Fruit fly (Drosophila melanogaster) whole organism, adult: ENCODE measurements around the gene Nrx-1.

ENCODE experiments used
- CG12768 ChIP-seq: fragments of 200-800 bp; sonication (Bioruptor generic); optimal IDR thresholded peaks from 2 replicates; lab custom pipeline; 2017; ENCODE audit warnings: missing biosample characterization, missing genetic modification characterization, mild to moderate bottlenecking, moderate library complexity, missing genetic modification reagents
- CG14711 ChIP-seq: fragments of 200-800 bp; sonication (Bioruptor generic); optimal IDR thresholded peaks from 2 replicates; lab custom pipeline; 2018; ENCODE audit warnings: missing biosample characterization, mild to moderate bottlenecking, missing genetic modification characterization, moderate library complexity
- CG1620 ChIP-seq: fragments of 200-800 bp; sonication (Bioruptor generic); optimal IDR thresholded peaks from 2 replicates; lab custom pipeline; 2016; ENCODE audit warnings: missing biosample characterization, missing genetic modification characterization
- CG7045 ChIP-seq: fragments of 200-800 bp; sonication (Bioruptor generic); optimal IDR thresholded peaks from 2 replicates; lab custom pipeline; 2017; ENCODE audit warnings: missing biosample characterization, mild to moderate bottlenecking, missing genetic modification characterization
- bab1 ChIP-seq: fragments of 200-800 bp; sonication (Bioruptor generic); optimal IDR thresholded peaks from 3 replicates; lab custom pipeline; 2019; ENCODE audit warnings: missing biosample characterization, mild to moderate bottlenecking, missing genetic modification characterization, moderate library complexity
- kay ChIP-seq: fragments of 200-800 bp; sonication (Bioruptor generic); peaks from one replicate; lab custom pipeline; 2016; ENCODE audit warnings: missing biosample characterization, missing genetic modification characterization, borderline replicate concordance
- pad ChIP-seq: fragments of 200-800 bp; sonication (Bioruptor generic); optimal IDR thresholded peaks from 3 replicates; lab custom pipeline; 2017; ENCODE audit warnings: missing biosample characterization, missing genetic modification characterization, mild to moderate bottlenecking, moderate library complexity, missing genetic modification reagents
- toe ChIP-seq: fragments of 200-800 bp; sonication (Bioruptor generic); optimal IDR thresholded peaks from 2 replicates; lab custom pipeline; 2016; ENCODE audit warnings: missing biosample characterization, missing genetic modification characterization

DNA sequence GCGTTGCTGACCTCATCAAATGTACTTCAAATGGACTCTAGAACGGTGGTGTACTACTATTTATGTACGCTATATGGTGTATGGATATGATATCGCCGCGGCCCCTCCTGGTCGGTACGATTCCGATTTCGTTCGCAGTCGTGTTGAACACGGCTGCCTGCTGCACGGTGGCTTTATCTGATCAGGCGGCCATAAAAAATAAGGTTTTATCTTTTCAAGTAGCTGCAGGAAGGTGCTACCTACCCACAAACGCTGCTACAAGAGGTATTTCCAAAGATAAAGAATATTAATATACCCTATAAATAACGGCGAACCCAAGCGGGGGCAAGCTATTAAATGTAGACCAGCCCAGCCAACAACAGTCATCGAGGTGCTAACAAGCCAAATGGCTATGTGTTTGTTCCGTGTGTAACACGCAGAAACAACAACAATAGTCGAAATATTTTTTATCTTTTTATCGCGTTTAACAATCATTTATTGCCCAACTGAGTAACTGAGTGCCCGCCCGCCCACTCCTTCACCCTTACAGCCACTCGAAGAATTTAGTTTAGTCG lies 18.4 kb upstream of the Nrx-1 start:
- TF ChIP-seq kay (GFP tag; lab: Kevin White, UChicago), result no peak
- TF ChIP-seq CG1620 (GFP tag; lab: Kevin White, UChicago), result no peak
- no peak for TF ChIP-seq CG7045 (GFP tag; lab: Kevin White, UChicago)
- TF ChIP-seq toe (GFP tag; lab: Kevin White, UChicago), result no peak
- no peak for TF ChIP-seq bab1 (GFP tag; lab: Kevin White, UChicago)
- no peak for TF ChIP-seq CG12768 (GFP tag; lab: Kevin White, UChicago)
- no peak for TF ChIP-seq CG14711 (tag; lab: Kevin White, UChicago)
- TF ChIP-seq pad, result no peak
